Worm (Caenorhabditis elegans) whole organism, midembryonic: ENCODE results near the gene F22F1.2.

ENCODE experiments used
- T22C8.4 ChIP-seq: fragments of 200-800 bp; sonication (Bioruptor generic); IDR thresholded peaks from 2 replicates; pipeline ENCODE4 v1.3.6; 2022; ENCODE audit warnings: missing genetic modification characterization, missing compliant biosample characterization
- cog-1 ChIP-seq: sonication (generic microtip); optimal IDR thresholded peaks from 2 replicates; lab custom pipeline; 2016; ENCODE audit warnings: missing genetic modification characterization, missing compliant biosample characterization
- flt-1 ChIP-seq: fragments of 200-800 bp; sonication (Bioruptor generic); IDR thresholded peaks from 2 replicates; pipeline ENCODE4 v1.3.6; 2022; ENCODE audit warnings: missing genetic modification characterization, missing compliant biosample characterization
- klf-2 ChIP-seq: fragments of 200-800 bp; sonication (Bioruptor generic); conservative IDR thresholded peaks from 2 replicates; pipeline ENCODE4 v1.3.6; 2022; ENCODE audit warnings: missing genetic modification reagents, missing genetic modification characterization, missing compliant biosample characterization
- med-1 ChIP-seq: sonication (generic microtip); optimal IDR thresholded peaks from 2 replicates; lab custom pipeline; 2017; ENCODE audit warnings: missing genetic modification characterization, mild to moderate bottlenecking, missing compliant biosample characterization, antibody characterized with exemption, missing genetic modification reagents; ENCODE audit not compliant: insufficient read depth
- ref-1 ChIP-seq: fragments of 200-800 bp; sonication (Bioruptor generic); conservative IDR thresholded peaks from 2 replicates; pipeline ENCODE4 v1.3.6; 2022; ENCODE audit warnings: missing genetic modification reagents, missing genetic modification characterization, missing compliant biosample characterization
- tab-1 ChIP-seq: fragments of 200-800 bp; sonication (Bioruptor generic); IDR thresholded peaks from 2 replicates; pipeline ENCODE4 v1.3.6; 2022; ENCODE audit warnings: missing genetic modification characterization, missing compliant biosample characterization
- ztf-23 ChIP-seq: fragments of 200-800 bp; sonication (Bioruptor generic); IDR thresholded peaks from 2 replicates; pipeline ENCODE4 v1.3.6; 2022; ENCODE audit warnings: missing genetic modification reagents, missing genetic modification characterization, missing compliant biosample characterization
- ztf-29 ChIP-seq: fragments of 200-800 bp; sonication (Bioruptor generic); IDR thresholded peaks from 2 replicates; pipeline ENCODE4 v1.3.6; 2022; ENCODE audit warnings: missing genetic modification reagents, missing genetic modification characterization, missing compliant biosample characterization

The F22F1.2 gene

ce11 chrX:8107921-8108320 is 42.6 kb downstream of the F22F1.2 start, which contains the start of gene K07E3.9:
Gene K07E3.9, plus strand, starts transcription at chrX:8108221.
- TF ChIP-seq ztf-29 (GFP tag; lab: Robert Waterston, UW): no peak
- TF ChIP-seq T22C8.4 (GFP tag; lab: Robert Waterston, UW): no peak
- TF ChIP-seq ref-1 (GFP tag; lab: Robert Waterston, UW): no peak
- TF ChIP-seq klf-2 (GFP tag; lab: Robert Waterston, UW): no peak
- no peak for TF ChIP-seq flt-1 (GFP tag; lab: Robert Waterston, UW)
- no peak for TF ChIP-seq cog-1 (tag; lab: Kevin White, UChicago)
- TF ChIP-seq med-1 (GFP tag; lab: Kevin White, UChicago): no peak
- no peak for TF ChIP-seq tab-1 (GFP tag; lab: Robert Waterston, UW)
- no peak for TF ChIP-seq ztf-23 (GFP tag; lab: Robert Waterston, UW)

- TF ChIP-seq klf-2 (GFP tag; lab: Robert Waterston, UW) (no peak), ztf-29 (GFP tag; lab: Robert Waterston, UW) (no peak), med-1 (GFP tag; lab: Kevin White, UChicago) (no peak), ztf-23 (GFP tag; lab: Robert Waterston, UW) (no peak), ref-1 (GFP tag; lab: Robert Waterston, UW) (no peak), T22C8.4 (GFP tag; lab: Robert Waterston, UW) (no peak), flt-1 (GFP tag; lab: Robert Waterston, UW) (no peak), cog-1 (tag; lab: Kevin White, UChicago) (no peak), tab-1 (GFP tag; lab: Robert Waterston, UW) (no peak)
Observed at ce11 chrX:8103899-8104298, 46.6 kb downstream of the F22F1.2 start, which contains the start of gene K07E3.2. Gene K07E3.2, plus strand, starts transcription at chrX:8104298.
